Worm (Caenorhabditis elegans) whole organism, L4 larva: ENCODE data around the gene aakg-5.

Experiments used
- F37D6.2 ChIP-seq: sonication (generic microtip); optimal IDR thresholded peaks from 2 replicates; lab custom pipeline; 2016; ENCODE audit warnings: mild to moderate bottlenecking, missing genetic modification characterization, missing compliant biosample characterization
- F44E2.7 ChIP-seq: fragments of 200-800 bp; sonication (Bioruptor generic); IDR thresholded peaks from 2 replicates; pipeline ENCODE4 v2.1.2; 2022; ENCODE audit warnings: missing genetic modification characterization, missing compliant biosample characterization
- aha-1 ChIP-seq: fragments of 150-350 bp; peaks from one replicate; lab custom pipeline; 2014; ENCODE audit warnings: missing biosample characterization, missing genetic modification characterization
- arid-1 ChIP-seq: fragments of 200-800 bp; sonication (Bioruptor generic); conservative IDR thresholded peaks from 2 replicates; pipeline ENCODE4 v1.3.6; 2022; ENCODE audit warnings: missing genetic modification reagents, missing genetic modification characterization, missing compliant biosample characterization
- ceh-20 ChIP-seq: fragments of 200-800 bp; sonication (Bioruptor generic); IDR thresholded peaks from 2 replicates; pipeline ENCODE4 v1.3.6; 2022; ENCODE audit warnings: missing genetic modification reagents, missing genetic modification characterization, missing compliant biosample characterization
- ceh-28 ChIP-seq: fragments of 150-350 bp; optimal IDR thresholded peaks from 2 replicates; lab custom pipeline; 2014; ENCODE audit warnings: missing biosample characterization, missing genetic modification reagents, missing genetic modification characterization
- ceh-32 ChIP-seq: sonication (generic microtip); optimal IDR thresholded peaks from 2 replicates; lab custom pipeline; 2016; ENCODE audit warnings: mild to moderate bottlenecking, missing genetic modification characterization, missing compliant biosample characterization; ENCODE audit not compliant: poor library complexity
- daf-16 ChIP-seq, 3 experiments: sonication (generic microtip); optimal IDR thresholded peaks; 2 replicates each; lab custom pipeline; 2016 to 2017; ENCODE audit warnings: missing genetic modification characterization in 3 of 3, missing genetic modification reagents in 3 of 3, mild to moderate bottlenecking in 2 of 3, missing compliant biosample characterization in 2 of 3, missing biosample characterization in 1 of 3, moderate library complexity in 1 of 3
- daf-19 ChIP-seq: fragments of 200-800 bp; sonication (Bioruptor generic); conservative IDR thresholded peaks from 2 replicates; pipeline ENCODE4 v1.3.6; 2022; ENCODE audit warnings: missing genetic modification characterization, missing compliant biosample characterization
- daf-8 ChIP-seq: fragments of 200-800 bp; sonication (Bioruptor generic); IDR thresholded peaks from 2 replicates; pipeline ENCODE4 v1.3.6; 2022; ENCODE audit warnings: missing genetic modification characterization, missing compliant biosample characterization
- dpl-1 ChIP-seq: fragments of 150-350 bp; optimal IDR thresholded peaks from 2 replicates; lab custom pipeline; 2014; ENCODE audit warnings: missing biosample characterization, missing genetic modification reagents, missing genetic modification characterization
- duxl-1 ChIP-seq: sonication (generic microtip); optimal IDR thresholded peaks from 2 replicates; lab custom pipeline; 2016; ENCODE audit warnings: mild to moderate bottlenecking, missing genetic modification characterization, moderate library complexity, missing compliant biosample characterization; ENCODE audit not compliant: poor library complexity
- dve-1 ChIP-seq: sonication (generic microtip); optimal IDR thresholded peaks from 2 replicates; lab custom pipeline; 2017; ENCODE audit warnings: antibody characterized with exemption, mild to moderate bottlenecking, missing genetic modification characterization, missing compliant biosample characterization; ENCODE audit not compliant: insufficient read depth
- fkh-10 ChIP-seq: fragments of 150-350 bp; optimal IDR thresholded peaks from 2 replicates; lab custom pipeline; 2014; ENCODE audit warnings: missing biosample characterization, missing genetic modification reagents, missing genetic modification characterization
- hif-1 ChIP-seq, 2 experiments: sonication (generic microtip); optimal IDR thresholded peaks; 2 replicates each; lab custom pipeline; 2016 to 2017; ENCODE audit warnings: missing compliant biosample characterization in 2 of 2, missing genetic modification characterization in 2 of 2, missing genetic modification reagents in 2 of 2, missing genotype in 2 of 2, mild to moderate bottlenecking in 1 of 2
- hlh-30 ChIP-seq: sonication (generic microtip); optimal IDR thresholded peaks from 2 replicates; lab custom pipeline; 2017; ENCODE audit warnings: antibody characterized with exemption, mild to moderate bottlenecking, missing genetic modification characterization, missing compliant biosample characterization; ENCODE audit not compliant: insufficient read depth
- hmg-1.1 ChIP-seq: fragments of 200-800 bp; sonication (Bioruptor generic); IDR thresholded peaks from 2 replicates; pipeline ENCODE4 v1.3.6; 2022; ENCODE audit warnings: missing genetic modification reagents, missing genetic modification characterization, missing compliant biosample characterization
- jun-1 ChIP-seq: fragments of 150-350 bp; optimal IDR thresholded peaks from 2 replicates; lab custom pipeline; 2014; ENCODE audit warnings: missing biosample characterization, missing genetic modification reagents, missing genetic modification characterization
- lim-7 ChIP-seq: fragments of 200-800 bp; sonication (Bioruptor generic); IDR thresholded peaks from 2 replicates; pipeline ENCODE4 v1.3.6; 2022; ENCODE audit warnings: missing genetic modification characterization, missing compliant biosample characterization
- lin-1 ChIP-seq: fragments of 200-800 bp; sonication (Bioruptor generic); IDR thresholded peaks from 2 replicates; pipeline ENCODE4 v1.3.6; 2022; ENCODE audit warnings: missing genetic modification reagents, missing genetic modification characterization, missing compliant biosample characterization
- lin-38 ChIP-seq: fragments of 200-800 bp; sonication (Bioruptor generic); IDR thresholded peaks from 2 replicates; pipeline ENCODE4 v1.3.6; 2022; ENCODE audit warnings: missing genetic modification reagents, missing genetic modification characterization, missing compliant biosample characterization
- lin-39 ChIP-seq: fragments of 150-350 bp; optimal IDR thresholded peaks from 2 replicates; lab custom pipeline; 2014; ENCODE audit warnings: missing biosample characterization, missing genetic modification reagents, missing genetic modification characterization
- lir-3 ChIP-seq: sonication (generic microtip); optimal IDR thresholded peaks from 2 replicates; lab custom pipeline; 2016; ENCODE audit warnings: mild to moderate bottlenecking, missing genetic modification characterization, missing compliant biosample characterization
- mes-2 ChIP-seq: sonication (generic microtip); optimal IDR thresholded peaks from 2 replicates; lab custom pipeline; 2016; ENCODE audit warnings: missing genotype, mild to moderate bottlenecking, missing genetic modification characterization, missing compliant biosample characterization; ENCODE audit not compliant: poor library complexity, severe bottlenecking
- nhr-10 ChIP-seq: fragments of 150-350 bp; optimal IDR thresholded peaks from 2 replicates; lab custom pipeline; 2014; ENCODE audit warnings: missing biosample characterization, missing genetic modification characterization
- nhr-11 ChIP-seq: fragments of 150-350 bp; optimal IDR thresholded peaks from 2 replicates; lab custom pipeline; 2014; ENCODE audit warnings: missing biosample characterization, missing genetic modification characterization
- nhr-111 ChIP-seq: fragments of 200-800 bp; sonication (Bioruptor generic); optimal IDR thresholded peaks from 2 replicates; lab custom pipeline; 2018; ENCODE audit warnings: mild to moderate bottlenecking, missing genetic modification characterization, missing compliant biosample characterization
- nhr-41 ChIP-seq: fragments of 200-800 bp; sonication (Bioruptor generic); IDR thresholded peaks from 2 replicates; pipeline ENCODE4 v1.3.6; 2022; ENCODE audit warnings: missing genetic modification reagents, missing genetic modification characterization, missing compliant biosample characterization
- nhr-42 ChIP-seq: fragments of 200-800 bp; sonication (Bioruptor generic); IDR thresholded peaks from 2 replicates; pipeline ENCODE4 v1.3.6; 2022; ENCODE audit warnings: missing genetic modification characterization, missing compliant biosample characterization
- rbr-2 ChIP-seq: sonication (generic microtip); optimal IDR thresholded peaks from 2 replicates; lab custom pipeline; 2016; ENCODE audit warnings: missing genotype, missing genetic modification characterization, missing compliant biosample characterization
- saeg-2 ChIP-seq: fragments of 200-800 bp; sonication (Bioruptor generic); IDR thresholded peaks from 2 replicates; pipeline ENCODE4 v1.3.6; 2022; ENCODE audit warnings: missing genetic modification reagents, missing genetic modification characterization, missing compliant biosample characterization
- snpc-4 ChIP-seq: fragments of 150-350 bp; optimal IDR thresholded peaks from 2 replicates; lab custom pipeline; 2014; ENCODE audit warnings: missing biosample characterization, missing genetic modification characterization
- spr-3 ChIP-seq: fragments of 200-800 bp; sonication (Bioruptor generic); optimal IDR thresholded peaks from 2 replicates; lab custom pipeline; 2018; ENCODE audit warnings: mild to moderate bottlenecking, missing genetic modification characterization, missing compliant biosample characterization
- unc-39 ChIP-seq: sonication (generic microtip); optimal IDR thresholded peaks from 2 replicates; lab custom pipeline; 2017; ENCODE audit warnings: missing biosample characterization, missing genetic modification characterization
- unc-62 ChIP-seq, 3 experiments: fragments of 150-350 bp in 1 of 3; sonication (generic microtip); optimal IDR thresholded peaks in 2 of 3; peaks in 1 of 3; 1 replicate in 1 of 3; 2 replicates in 2 of 3; lab custom pipeline; 2014 to 2017; ENCODE audit warnings: missing biosample characterization in 3 of 3, missing genetic modification characterization in 3 of 3, missing genetic modification reagents in 3 of 3, missing genotype in 1 of 3
- zfp-2 ChIP-seq: sonication (generic microtip); optimal IDR thresholded peaks from 2 replicates; lab custom pipeline; 2016; ENCODE audit warnings: mild to moderate bottlenecking, missing genetic modification characterization, missing compliant biosample characterization
- zip-2 ChIP-seq: fragments of 150-350 bp; optimal IDR thresholded peaks from 2 replicates; lab custom pipeline; 2014; ENCODE audit warnings: missing biosample characterization, missing genetic modification characterization
- ztf-11 ChIP-seq: fragments of 150-350 bp; optimal IDR thresholded peaks from 2 replicates; lab custom pipeline; 2014; ENCODE audit warnings: missing biosample characterization, missing genetic modification characterization

The aakg-5 gene

DNA sequence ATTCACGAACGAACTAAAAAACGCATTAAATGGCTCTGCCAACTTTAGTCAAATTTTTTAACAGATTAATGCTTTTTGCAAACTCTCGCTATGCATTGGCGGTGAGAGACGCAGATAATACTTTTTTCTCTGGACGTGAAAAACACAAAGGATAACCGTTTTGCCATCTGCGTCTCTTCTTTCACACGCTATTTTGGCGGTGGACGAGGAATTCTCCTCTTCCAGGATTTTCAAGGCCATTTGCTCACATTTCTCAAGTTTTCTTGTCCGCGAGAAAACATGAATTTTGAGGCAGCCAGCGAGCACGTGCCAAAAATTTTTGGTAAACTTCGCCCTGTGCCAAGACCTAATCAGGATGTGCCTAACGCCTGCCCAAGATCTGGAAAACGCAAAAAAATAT is 43.9 kb downstream of the aakg-5 start (continued):
- TF ChIP-seq nhr-11 (tag; lab: Kevin White, UChicago) (peak; percentile 12), dpl-1 (GFP tag; lab: Kevin White, UChicago) (peak; percentile 22), fkh-10 (GFP tag; lab: Kevin White, UChicago) (no peak), lim-7 (GFP tag; lab: Robert Waterston, UW) (no peak), ceh-20 (GFP tag; lab: Robert Waterston, UW) (0 out of 2 replicates have a peak, but pooled peaks have one; percentile 52), lin-38 (GFP tag; lab: Robert Waterston, UW) (peak; percentile 38), arid-1 (GFP tag; lab: Robert Waterston, UW) (no peak), hif-1 (tag; optimal IDR thresholded peaks at IDR 0.05; lab: Kevin White, UChicago) (peak in 1 of 2 experiments; percentile 80), hmg-1.1 (GFP tag; lab: Robert Waterston, UW) (peak; percentile 44), daf-19 (GFP tag; lab: Robert Waterston, UW) (no peak), zip-2 (tag; lab: Kevin White, UChicago) (no peak), ceh-32 (no peak), unc-39 (no peak), hlh-30 (tag; lab: Kevin White, UChicago) (peak; percentile 57), lin-39 (no peak), F37D6.2 (tag; lab: Kevin White, UChicago) (no peak), mes-2 (tag; lab: Kevin White, UChicago) (peak; percentile 87), ceh-28 (no peak), dve-1 (tag; lab: Kevin White, UChicago) (peak; percentile 14), snpc-4 (no peak), lin-1 (no peak), duxl-1 (tag; lab: Kevin White, UChicago) (peak; percentile 30), daf-16 (GFP tag; optimal IDR thresholded peaks at IDR 0.05; lab: Kevin White, UChicago) (no peak), daf-16 (tag; optimal IDR thresholded peaks at IDR 0.05; lab: Kevin White, UChicago) (no peak)

DNA sequence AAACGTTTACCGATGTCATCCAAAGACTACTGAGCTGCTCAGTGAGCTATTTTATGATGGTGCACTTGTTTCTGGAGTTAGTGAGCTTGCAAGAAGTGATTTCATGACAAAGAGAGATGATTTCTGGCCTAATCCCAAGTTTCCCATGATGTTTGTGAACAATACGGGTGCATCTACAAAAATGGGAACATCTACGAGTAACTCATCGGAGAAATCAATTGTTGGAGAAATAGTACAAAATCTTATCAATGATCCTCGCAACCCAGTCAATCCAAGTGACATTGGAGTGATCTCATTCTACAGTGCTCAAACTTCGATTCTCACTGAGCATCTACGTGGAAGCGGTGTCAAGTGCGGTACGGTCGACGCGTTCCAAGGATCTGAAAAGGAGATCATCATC is 46.5 kb downstream of the aakg-5 start:
- TF ChIP-seq aha-1 (tag; lab: Kevin White, UChicago) (peak; percentile 91), jun-1 (no peak)

ce11 chrII:9921622-9922269 is 53.2 kb downstream of the aakg-5 start, which contains the start of gene C05C10.2:
Gene C05C10.2 (plus strand): TSS chrII:9922219.
- TF ChIP-seq unc-62 (GFP tag; optimal IDR thresholded peaks at IDR 0.05 in 1 of 2; lab: Kevin White, UChicago) (peak in 1 of 2 experiments; percentile 42), unc-62 (tag; optimal IDR thresholded peaks at IDR 0.05; lab: Kevin White, UChicago) (no peak), nhr-10 (tag; lab: Kevin White, UChicago) (no peak), ztf-11 (tag; lab: Kevin White, UChicago) (no peak), nhr-42 (GFP tag; lab: Robert Waterston, UW) (no peak), spr-3 (GFP tag; lab: Kevin White, UChicago) (no peak), daf-8 (no peak), rbr-2 (tag; lab: Kevin White, UChicago) (no peak), zfp-2 (tag; lab: Kevin White, UChicago) (no peak), lin-38 (GFP tag; lab: Robert Waterston, UW) (no peak), saeg-2 (GFP tag; lab: Robert Waterston, UW) (no peak), F44E2.7 (GFP tag; lab: Robert Waterston, UW) (no peak), nhr-111 (GFP tag; lab: Kevin White, UChicago) (no peak), nhr-41 (no peak), aha-1 (tag; lab: Kevin White, UChicago) (peak; percentile 72), lir-3 (no peak)
